Worm (Caenorhabditis elegans) whole organism, L1 larva: ENCODE data around the gene F17E9.3.
A peak's percentile ranks its signal among the peaks of the same experiment; 100 is the strongest.
"Not testable (repeated sequence)": the region's sequence is repeated elsewhere in the genome, so short reads cannot be mapped to it uniquely, and the experiment has no call there.

Experiments used
- C04F5.9 ChIP-seq: sonication (generic microtip); optimal IDR thresholded peaks from 2 replicates; lab custom pipeline; 2016; ENCODE audit warnings: missing genetic modification characterization, missing compliant biosample characterization
- C34B4.2 ChIP-seq: sonication (generic microtip); optimal IDR thresholded peaks from 2 replicates; lab custom pipeline; 2017; ENCODE audit warnings: mild to moderate bottlenecking, missing genetic modification characterization, missing compliant biosample characterization
- Y116A8C.19 ChIP-seq: sonication (generic microtip); optimal IDR thresholded peaks from 2 replicates; lab custom pipeline; 2016; ENCODE audit warnings: missing compliant biosample characterization, missing genetic modification characterization, borderline replicate concordance
- alr-1 ChIP-seq: fragments of 200-800 bp; sonication (Bioruptor generic); optimal IDR thresholded peaks from 2 replicates; lab custom pipeline; 2018; ENCODE audit warnings: borderline replicate concordance, mild to moderate bottlenecking, missing genetic modification characterization, missing compliant biosample characterization
- ama-1 ChIP-seq: fragments of 150-350 bp; optimal IDR thresholded peaks from 2 replicates; lab custom pipeline; 2014
- ceh-82 ChIP-seq, 3 experiments: fragments of 150-350 bp in 1 of 3; sonication (generic microtip) in 2 of 3; optimal IDR thresholded peaks; 2 replicates each; lab custom pipeline; 2014 to 2017; ENCODE audit warnings: missing biosample characterization in 3 of 3, missing genetic modification characterization in 3 of 3
- dpl-1 ChIP-seq, 3 experiments: fragments of 150-350 bp in 2 of 3; sonication (generic microtip) in 1 of 3; optimal IDR thresholded peaks; 2 replicates each; lab custom pipeline; 2014 to 2017; ENCODE audit warnings: missing biosample characterization in 3 of 3, missing genetic modification characterization in 3 of 3, missing genetic modification reagents in 3 of 3
- dsc-1 ChIP-seq: sonication (generic microtip); optimal IDR thresholded peaks from 2 replicates; lab custom pipeline; 2016; ENCODE audit warnings: mild to moderate bottlenecking, missing genetic modification characterization, missing compliant biosample characterization
- efl-1 ChIP-seq, 4 experiments: fragments of 150-350 bp; optimal IDR thresholded peaks in 3 of 4; peaks in 1 of 4; 1 replicate in 1 of 4; 2 replicates in 3 of 4; lab custom pipeline; 2014; ENCODE audit warnings: missing biosample characterization in 2 of 4, missing genetic modification characterization in 2 of 4, missing genetic modification reagents in 2 of 4
- egl-13 ChIP-seq: sonication (generic microtip); optimal IDR thresholded peaks from 2 replicates; lab custom pipeline; 2016; ENCODE audit warnings: missing genotype, missing genetic modification reagents, missing genetic modification characterization, missing compliant biosample characterization
- fkh-4 ChIP-seq: sonication (generic microtip); optimal IDR thresholded peaks from 2 replicates; lab custom pipeline; 2016; ENCODE audit warnings: missing compliant biosample characterization, missing genetic modification characterization, borderline replicate concordance
- grh-1 ChIP-seq: fragments of 200-800 bp; sonication (Bioruptor generic); IDR thresholded peaks from 2 replicates; pipeline ENCODE4 v1.3.6; 2022; ENCODE audit warnings: missing genetic modification reagents, missing genetic modification characterization, missing compliant biosample characterization
- hpl-2 ChIP-seq: fragments of 150-350 bp; optimal IDR thresholded peaks from 2 replicates; lab custom pipeline; 2014; ENCODE audit warnings: missing biosample characterization, missing genetic modification reagents, missing genetic modification characterization
- lin-14 ChIP-seq: fragments of 200-800 bp; sonication (Bioruptor generic); optimal IDR thresholded peaks from 2 replicates; lab custom pipeline; 2018; ENCODE audit warnings: mild to moderate bottlenecking, missing genetic modification characterization, moderate library complexity, missing compliant biosample characterization
- lin-35 ChIP-seq, 2 experiments: fragments of 150-350 bp; optimal IDR thresholded peaks; 2 replicates each; lab custom pipeline; 2014; ENCODE audit warnings: missing biosample characterization in 2 of 2, missing genetic modification characterization in 2 of 2, missing genetic modification reagents in 2 of 2
- lin-39 ChIP-seq: fragments of 150-350 bp; optimal IDR thresholded peaks from 2 replicates; lab custom pipeline; 2014; ENCODE audit warnings: missing biosample characterization, missing genetic modification reagents, missing genetic modification characterization
- lsy-2 ChIP-seq, 2 experiments: fragments of 150-350 bp; optimal IDR thresholded peaks; 2 replicates each; lab custom pipeline; 2014; ENCODE audit warnings: missing biosample characterization in 2 of 2, missing genetic modification characterization in 2 of 2
- mab-9 ChIP-seq: fragments of 200-800 bp; sonication (Bioruptor generic); IDR thresholded peaks from 2 replicates; pipeline ENCODE4 v1.3.6; 2022; ENCODE audit warnings: missing genetic modification reagents, missing genetic modification characterization, missing compliant biosample characterization
- mef-2 ChIP-seq: fragments of 150-350 bp; optimal IDR thresholded peaks from 2 replicates; lab custom pipeline; 2014; ENCODE audit warnings: missing biosample characterization, missing genetic modification characterization
- nhr-19 ChIP-seq: fragments of 200-800 bp; sonication (Bioruptor generic); conservative IDR thresholded peaks from 2 replicates; pipeline ENCODE4 v1.3.6; 2022; ENCODE audit warnings: missing genetic modification characterization, missing compliant biosample characterization
- nhr-20 ChIP-seq: sonication (generic microtip); optimal IDR thresholded peaks from 2 replicates; lab custom pipeline; 2016; ENCODE audit warnings: mild to moderate bottlenecking, missing genetic modification characterization, missing compliant biosample characterization
- nhr-71 ChIP-seq: sonication (generic microtip); optimal IDR thresholded peaks from 2 replicates; lab custom pipeline; 2016; ENCODE audit warnings: mild to moderate bottlenecking, missing genetic modification characterization, moderate library complexity, missing compliant biosample characterization
- nhr-77 ChIP-seq: fragments of 150-350 bp; optimal IDR thresholded peaks from 2 replicates; lab custom pipeline; 2014; ENCODE audit warnings: missing biosample characterization, missing genetic modification characterization
- nhr-90 ChIP-seq: sonication (generic microtip); optimal IDR thresholded peaks from 2 replicates; lab custom pipeline; 2016; ENCODE audit warnings: mild to moderate bottlenecking, missing genetic modification characterization, missing compliant biosample characterization; ENCODE audit not compliant: poor library complexity
- pax-3 ChIP-seq: fragments of 200-800 bp; sonication (Bioruptor generic); optimal IDR thresholded peaks from 2 replicates; lab custom pipeline; 2018; ENCODE audit warnings: mild to moderate bottlenecking, missing genetic modification characterization, moderate library complexity, missing compliant biosample characterization
- snpc-4 ChIP-seq: fragments of 150-350 bp; optimal IDR thresholded peaks from 2 replicates; lab custom pipeline; 2014; ENCODE audit warnings: missing biosample characterization, missing genetic modification characterization
- snu-23 ChIP-seq: sonication (generic microtip); optimal IDR thresholded peaks from 2 replicates; lab custom pipeline; 2016; ENCODE audit warnings: missing genetic modification characterization, missing compliant biosample characterization
- sptf-1 ChIP-seq: fragments of 150-350 bp; optimal IDR thresholded peaks from 2 replicates; lab custom pipeline; 2014; ENCODE audit warnings: missing biosample characterization, missing genetic modification characterization
- swsn-7 ChIP-seq: sonication (generic microtip); optimal IDR thresholded peaks from 2 replicates; lab custom pipeline; 2016; ENCODE audit warnings: missing genetic modification characterization, missing compliant biosample characterization
- tbx-2 ChIP-seq: sonication (generic microtip); optimal IDR thresholded peaks from 2 replicates; lab custom pipeline; 2016; ENCODE audit warnings: missing genetic modification characterization, missing compliant biosample characterization
- unc-130 ChIP-seq: fragments of 150-350 bp; optimal IDR thresholded peaks from 2 replicates; lab custom pipeline; 2017; ENCODE audit warnings: missing biosample characterization, missing genetic modification characterization, inconsistent platforms
- unc-30 ChIP-seq: sonication (generic microtip); optimal IDR thresholded peaks from 2 replicates; lab custom pipeline; 2017; ENCODE audit warnings: missing biosample characterization, missing genetic modification characterization
- unc-86 ChIP-seq: sonication (generic microtip); optimal IDR thresholded peaks from 2 replicates; lab custom pipeline; 2016; ENCODE audit warnings: missing genetic modification characterization, missing compliant biosample characterization
- xbp-1 ChIP-seq: sonication (generic microtip); optimal IDR thresholded peaks from 2 replicates; lab custom pipeline; 2016; ENCODE audit warnings: missing genetic modification characterization, missing compliant biosample characterization
- zip-4 ChIP-seq: fragments of 200-800 bp; sonication (Bioruptor generic); optimal IDR thresholded peaks from 2 replicates; lab custom pipeline; 2018; ENCODE audit warnings: mild to moderate bottlenecking, missing genetic modification characterization, moderate library complexity, missing compliant biosample characterization

The F17E9.3 gene

ce11 chrIV:8347051-8347450, 7.6 kb upstream of the F17E9.3 start, which contains the start of the genes F17E9.18 and F17E9.15:
Gene F17E9.18, minus strand, starts transcription at chrIV:8347151.
Gene F17E9.15, plus strand, starts transcription at chrIV:8347418.
- no peak for TF ChIP-seq C34B4.2 (tag; lab: Kevin White, UChicago)
- TF ChIP-seq nhr-71 (tag; lab: Kevin White, UChicago), result no peak
- no peak for TF ChIP-seq swsn-7
- no peak for TF ChIP-seq alr-1 (tag; lab: Kevin White, UChicago)

- TF ChIP-seq pax-3 (tag; lab: Kevin White, UChicago) (no peak), Y116A8C.19 (tag; lab: Kevin White, UChicago) (no peak), sptf-1 (tag; lab: Kevin White, UChicago) (no peak), hpl-2 (GFP tag; lab: Kevin White, UChicago) (no peak), nhr-19 (GFP tag; lab: Robert Waterston, UW) (no peak), nhr-77 (tag; lab: Kevin White, UChicago) (no peak), snpc-4 (tag; lab: Kevin White, UChicago) (no peak), nhr-90 (no peak), mef-2 (no peak), C04F5.9 (tag; lab: Kevin White, UChicago) (no peak), lin-14 (GFP tag; lab: Kevin White, UChicago) (no peak), fkh-4 (tag; lab: Kevin White, UChicago) (no peak), tbx-2 (tag; lab: Kevin White, UChicago) (no peak), grh-1 (GFP tag; lab: Robert Waterston, UW) (no peak), mab-9 (GFP tag; lab: Robert Waterston, UW) (no peak)
- TF ChIP-seq, all 84 proteins: peak for 0
Observed at ce11 chrIV:8348073-8348472, 6.6 kb upstream of the F17E9.3 start, which contains the start of gene F17E9.4. Gene F17E9.4, plus strand, starts transcription at chrIV:8348373.

ce11 chrIV:8352036-8352435, 2.6 kb upstream of the F17E9.3 start, which contains the start of gene F17E9.16:
Gene F17E9.16, plus strand, starts transcription at chrIV:8352336.
- not testable (repeated sequence) for TF ChIP-seq lin-14 (GFP tag; lab: Kevin White, UChicago); lsy-2 (tag; optimal IDR thresholded peaks at IDR 0.05; lab: Kevin White, UChicago); unc-30 (tag; lab: Kevin White, UChicago)

- no peak for TF ChIP-seq efl-1 (optimal IDR thresholded peaks at IDR 0.05; lab: Kevin White, UChicago)
- TF ChIP-seq efl-1 (GFP tag; optimal IDR thresholded peaks at IDR 0.05 in 1 of 2; lab: Kevin White, UChicago), result peak in 1 of 2 experiments; percentile 60
- TF ChIP-seq nhr-90, result no peak
Observed at ce11 chrIV:8355592-8355991, 920 bp downstream of the F17E9.3 start, which contains the start of the genes F17E9.2 and col-116. Gene F17E9.2, plus strand, starts transcription at chrIV:8355892. Gene col-116, plus strand, starts transcription at chrIV:8355906.

DNA sequence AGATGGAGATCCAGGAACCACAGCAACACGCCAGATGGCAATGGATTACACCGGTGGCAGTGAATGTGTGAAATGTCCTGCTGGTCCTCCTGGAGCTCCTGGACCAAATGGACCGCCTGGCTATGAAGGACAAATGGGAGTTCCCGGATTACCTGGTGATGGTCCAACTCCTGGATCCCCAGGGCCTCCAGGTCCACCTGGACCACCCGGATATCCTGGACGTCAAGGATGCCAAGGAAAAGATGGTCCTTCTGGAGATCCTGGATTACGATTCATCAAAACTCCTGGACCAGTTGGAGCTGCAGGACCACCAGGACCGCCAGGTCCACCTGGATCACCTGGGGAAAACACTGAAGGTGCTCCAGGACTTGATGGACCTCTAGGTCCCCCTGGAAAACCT, 2.6 kb downstream of the F17E9.3 start:
- TF ChIP-seq efl-1 (optimal IDR thresholded peaks at IDR 0.05; lab: Kevin White, UChicago), result no peak
- TF ChIP-seq efl-1 (GFP tag; optimal IDR thresholded peaks at IDR 0.05 in 1 of 2; lab: Kevin White, UChicago), result peak in 1 of 2 experiments; percentile 81
- TF ChIP-seq ceh-82 (tag; optimal IDR thresholded peaks at IDR 0.05; lab: Kevin White, UChicago), result no peak
- TF ChIP-seq, all 84 proteins: peak for 1

DNA sequence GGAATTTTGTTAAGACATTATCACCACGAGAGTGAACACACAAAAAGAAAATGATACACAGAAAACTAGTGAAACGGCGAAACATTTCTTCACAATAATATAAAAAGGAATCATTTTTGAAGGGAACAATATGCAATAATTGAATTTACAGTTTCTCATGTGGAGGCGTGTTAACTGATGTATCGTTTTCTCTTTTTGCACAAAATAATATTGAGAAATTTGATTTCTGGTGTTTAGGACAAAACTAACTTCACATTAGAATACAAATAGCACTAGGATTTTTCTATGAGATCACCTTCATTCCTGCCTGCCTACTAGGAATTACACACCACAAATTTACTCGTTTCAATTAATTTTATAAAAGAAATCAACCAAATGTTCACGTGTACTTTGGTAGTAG, 3.8 kb downstream of the F17E9.3 start, which contains the start of gene D2096.13:
D2096.13 (minus strand) TSS at position 101 of the 400 bp plus-strand sequence.
- TF ChIP-seq dpl-1 (GFP tag; optimal IDR thresholded peaks at IDR 0.05; lab: Kevin White, UChicago) (no peak), unc-30 (tag; lab: Kevin White, UChicago) (no peak), dsc-1 (tag; lab: Kevin White, UChicago) (no peak)

DNA sequence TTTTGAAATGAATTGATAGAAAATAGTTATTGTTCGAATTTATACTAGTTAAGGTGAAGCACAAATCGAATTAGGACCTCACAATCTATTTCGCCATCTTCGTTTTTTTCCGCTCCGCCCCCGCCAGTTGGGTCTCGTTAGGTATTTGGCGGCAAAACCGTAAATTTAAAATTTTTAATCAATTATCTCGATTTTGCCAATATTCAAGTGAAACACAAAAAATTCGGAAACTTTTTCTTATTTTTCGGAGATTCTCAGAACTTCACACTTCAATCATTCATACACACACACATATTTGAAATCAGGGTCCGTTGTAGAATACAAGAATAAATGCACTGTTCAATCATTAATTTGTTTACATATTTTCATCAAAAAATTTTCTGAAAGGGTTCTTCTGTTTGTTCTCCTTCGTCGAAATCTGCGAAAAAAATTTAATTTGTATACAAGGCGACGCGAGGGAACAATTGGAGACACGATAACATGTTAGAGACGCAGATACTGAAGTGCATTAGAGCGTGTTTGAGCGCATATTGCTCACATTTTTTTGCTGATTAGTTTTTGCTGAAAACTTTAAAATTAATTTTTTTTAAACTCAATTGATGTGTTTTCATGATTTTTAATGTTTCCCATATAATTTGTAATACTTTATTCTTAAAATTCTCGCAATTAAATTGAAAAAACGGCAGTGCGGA, 5.2 kb downstream of the F17E9.3 start, which contains the start of gene D2096.5:
D2096.5 (minus strand) TSS at position 51 of the 692 bp plus-strand sequence.
- TF ChIP-seq unc-130 (tag; lab: Kevin White, UChicago) (no peak), lin-39 (tag; lab: Kevin White, UChicago) (no peak), xbp-1 (tag; lab: Kevin White, UChicago) (peak; percentile 13), zip-4 (GFP tag; lab: Kevin White, UChicago) (no peak), lin-35 (GFP tag; optimal IDR thresholded peaks at IDR 0.05; lab: Kevin White, UChicago) (peak in 1 of 2 experiments; percentile 47), lin-14 (GFP tag; lab: Kevin White, UChicago) (peak; percentile 59), ama-1 (lab: Kevin White, UChicago) (no peak), alr-1 (tag; lab: Kevin White, UChicago) (no peak), unc-86 (tag; lab: Kevin White, UChicago) (no peak), nhr-20 (tag; lab: Kevin White, UChicago) (no peak), efl-1 (optimal IDR thresholded peaks at IDR 0.05; lab: Kevin White, UChicago) (peak; percentile 37 to 52), efl-1 (GFP tag; optimal IDR thresholded peaks at IDR 0.05 in 1 of 2; lab: Kevin White, UChicago) (peak in 1 of 2 experiments; percentile 27), snu-23 (GFP tag; lab: Kevin White, UChicago) (peak; percentile 20), dpl-1 (GFP tag; optimal IDR thresholded peaks at IDR 0.05; lab: Kevin White, UChicago) (peak in 1 of 3 experiments; percentile 46), egl-13 (tag; lab: Kevin White, UChicago) (peak; percentile 34)
